Fruit fly (Drosophila melanogaster) whole organism, embryonic: ENCODE results near the gene Spase25.

Experiments used
- Asciz ChIP-seq: fragments of 200-800 bp; sonication (Bioruptor generic); optimal IDR thresholded peaks from 2 replicates; lab custom pipeline; 2017; ENCODE audit warnings: missing biosample characterization, mild to moderate bottlenecking, missing genetic modification characterization, missing genetic modification reagents
- B-H1 ChIP-seq: fragments of 200-800 bp; sonication (Bioruptor generic); IDR thresholded peaks from 3 replicates; pipeline ENCODE4 v1.3.6; 2022; ENCODE audit warnings: missing biosample characterization, missing genetic modification characterization
- CG11723 ChIP-seq: fragments of 200-800 bp; sonication (Bioruptor generic); optimal IDR thresholded peaks from 2 replicates; lab custom pipeline; 2017; ENCODE audit warnings: missing biosample characterization, mild to moderate bottlenecking, missing genetic modification characterization
- CG12236 ChIP-seq: fragments of 200-800 bp; sonication (Bioruptor generic); optimal IDR thresholded peaks from 2 replicates; lab custom pipeline; 2016; ENCODE audit warnings: missing biosample characterization, missing genetic modification characterization
- CG12942 ChIP-seq: fragments of 200-800 bp; sonication (Bioruptor generic); optimal IDR thresholded peaks from 3 replicates; lab custom pipeline; 2016; ENCODE audit warnings: missing biosample characterization, missing genetic modification characterization
- CG13624 ChIP-seq: fragments of 200-800 bp; sonication (Bioruptor generic); optimal IDR thresholded peaks from 2 replicates; lab custom pipeline; 2016; ENCODE audit warnings: missing biosample characterization, missing genetic modification characterization
- CG14441 ChIP-seq: fragments of 200-800 bp; sonication (Bioruptor generic); IDR thresholded peaks from 2 replicates; pipeline ENCODE4 v1.3.6; 2022; ENCODE audit warnings: missing biosample characterization, missing genetic modification characterization
- CG1529 ChIP-seq: fragments of 200-800 bp; sonication (Bioruptor generic); optimal IDR thresholded peaks from 3 replicates; lab custom pipeline; 2018; ENCODE audit warnings: missing biosample characterization, missing genetic modification characterization
- CG18011 ChIP-seq: fragments of 200-800 bp; sonication (Bioruptor generic); optimal IDR thresholded peaks from 2 replicates; lab custom pipeline; 2017; ENCODE audit warnings: missing biosample characterization, missing genetic modification characterization, mild to moderate bottlenecking, moderate library complexity, missing genotype
- CG18476 ChIP-seq: fragments of 200-800 bp; sonication (Bioruptor generic); optimal IDR thresholded peaks from 2 replicates; lab custom pipeline; 2016; ENCODE audit warnings: missing biosample characterization, mild to moderate bottlenecking, missing genetic modification characterization
- CG2199 ChIP-seq: fragments of 200-800 bp; sonication (Bioruptor generic); IDR thresholded peaks from 3 replicates; pipeline ENCODE4 v1.3.6; 2022; ENCODE audit warnings: missing biosample characterization, missing genetic modification characterization
- CG30403 ChIP-seq: fragments of 200-800 bp; sonication (Bioruptor generic); optimal IDR thresholded peaks from 3 replicates; lab custom pipeline; 2016; ENCODE audit warnings: missing biosample characterization, missing genetic modification characterization
- CG32532 ChIP-seq: fragments of 200-800 bp; sonication (Bioruptor generic); IDR thresholded peaks from 2 replicates; pipeline ENCODE4 v1.3.6; 2022; ENCODE audit warnings: missing biosample characterization, missing genetic modification characterization
- CG3838 ChIP-seq: fragments of 200-800 bp; sonication (Bioruptor generic); optimal IDR thresholded peaks from 3 replicates; lab custom pipeline; 2016; ENCODE audit warnings: missing biosample characterization, missing genetic modification characterization
- CG4328 ChIP-seq: fragments of 200-800 bp; sonication (Bioruptor generic); optimal IDR thresholded peaks from 3 replicates; lab custom pipeline; 2017; ENCODE audit warnings: missing biosample characterization, missing genetic modification reagents, missing genetic modification characterization
- CG6791 ChIP-seq: fragments of 200-800 bp; sonication (Bioruptor generic); IDR thresholded peaks from 3 replicates; pipeline ENCODE4 v1.3.6; 2022; ENCODE audit warnings: missing biosample characterization, missing genetic modification characterization; ENCODE audit not compliant: partially characterized antibody
- CG7556 ChIP-seq: fragments of 200-800 bp; sonication (Bioruptor generic); optimal IDR thresholded peaks from 2 replicates; lab custom pipeline; 2017; ENCODE audit warnings: missing biosample characterization, mild to moderate bottlenecking, missing genetic modification characterization
- CG7786 ChIP-seq: fragments of 200-800 bp; sonication (Bioruptor generic); optimal IDR thresholded peaks from 2 replicates; lab custom pipeline; 2016; ENCODE audit warnings: missing biosample characterization, missing genetic modification characterization
- CG7928 ChIP-seq: fragments of 200-800 bp; sonication (Bioruptor generic); optimal IDR thresholded peaks from 2 replicates; lab custom pipeline; 2017; ENCODE audit warnings: missing biosample characterization, mild to moderate bottlenecking, missing genetic modification characterization
- CHES-1-like ChIP-seq: fragments of 200-800 bp; sonication (Bioruptor generic); optimal IDR thresholded peaks from 2 replicates; lab custom pipeline; 2016; ENCODE audit warnings: missing biosample characterization, missing genetic modification characterization
- CkIIα-i1 ChIP-seq: fragments of 200-800 bp; sonication (Bioruptor generic); IDR thresholded peaks from 2 replicates; pipeline ENCODE4 v1.3.6; 2022; ENCODE audit warnings: missing biosample characterization, missing genetic modification characterization
- HLH4C ChIP-seq: fragments of 200-800 bp; sonication (Bioruptor generic); IDR thresholded peaks from 3 replicates; pipeline ENCODE4 v1.3.6; 2022; ENCODE audit warnings: missing biosample characterization, missing genetic modification characterization; ENCODE audit not compliant: partially characterized antibody
- Mes4 ChIP-seq: fragments of 200-800 bp; sonication (Bioruptor generic); optimal IDR thresholded peaks from 2 replicates; lab custom pipeline; 2016; ENCODE audit warnings: missing biosample characterization, missing genetic modification characterization
- NC2β ChIP-seq: fragments of 200-800 bp; sonication (Bioruptor generic); optimal IDR thresholded peaks from 2 replicates; lab custom pipeline; 2016; ENCODE audit warnings: missing biosample characterization, missing genetic modification characterization
- NK7.1 ChIP-seq: fragments of 200-800 bp; sonication (Bioruptor generic); optimal IDR thresholded peaks from 3 replicates; lab custom pipeline; 2016; ENCODE audit warnings: missing biosample characterization, missing genetic modification characterization
- Side ChIP-seq: fragments of 200-800 bp; sonication (Bioruptor generic); optimal IDR thresholded peaks from 2 replicates; lab custom pipeline; 2016; ENCODE audit warnings: missing biosample characterization, missing genetic modification characterization
- Sox102F ChIP-seq: fragments of 200-800 bp; sonication (Bioruptor generic); optimal IDR thresholded peaks from 2 replicates; lab custom pipeline; 2018; ENCODE audit warnings: missing biosample characterization, mild to moderate bottlenecking, missing genetic modification characterization, moderate library complexity
- Spps ChIP-seq: fragments of 200-800 bp; sonication (Bioruptor generic); optimal IDR thresholded peaks from 2 replicates; lab custom pipeline; 2018; ENCODE audit warnings: missing biosample characterization, mild to moderate bottlenecking, missing genetic modification characterization
- ash1 ChIP-seq: fragments of 200-800 bp; sonication (Bioruptor generic); optimal IDR thresholded peaks from 2 replicates; lab custom pipeline; 2018; ENCODE audit warnings: missing biosample characterization, mild to moderate bottlenecking, missing genetic modification characterization
- az2 ChIP-seq: fragments of 200-800 bp; sonication (Bioruptor generic); optimal IDR thresholded peaks from 3 replicates; lab custom pipeline; 2016; ENCODE audit warnings: missing biosample characterization, missing genetic modification characterization
- bsh ChIP-seq, 2 experiments: fragments of 200-800 bp; sonication (Bioruptor generic); optimal IDR thresholded peaks; 2 replicates each; lab custom pipeline; 2017 to 2018; ENCODE audit warnings: mild to moderate bottlenecking in 2 of 2, missing biosample characterization in 2 of 2, missing genetic modification characterization in 2 of 2, moderate library complexity in 1 of 2
- chif ChIP-seq, 2 experiments: fragments of 200-800 bp; sonication (Bioruptor generic); optimal IDR thresholded peaks; 3 replicates each; lab custom pipeline; 2016; ENCODE audit warnings: missing biosample characterization in 2 of 2, missing genetic modification characterization in 2 of 2
- dimm ChIP-seq: fragments of 200-800 bp; sonication (Bioruptor generic); IDR thresholded peaks from 2 replicates; pipeline ENCODE4 v1.3.6; 2022; ENCODE audit warnings: missing biosample characterization, missing genetic modification characterization
- fd64A ChIP-seq: fragments of 200-800 bp; sonication (Bioruptor generic); optimal IDR thresholded peaks from 3 replicates; lab custom pipeline; 2018; ENCODE audit warnings: missing biosample characterization, mild to moderate bottlenecking, missing genetic modification characterization
- fu2 ChIP-seq: fragments of 200-800 bp; sonication (Bioruptor generic); optimal IDR thresholded peaks from 2 replicates; lab custom pipeline; 2016; ENCODE audit warnings: missing biosample characterization, missing genetic modification characterization
- gcm ChIP-seq: fragments of 200-800 bp; sonication (Bioruptor generic); optimal IDR thresholded peaks from 2 replicates; lab custom pipeline; 2019; ENCODE audit warnings: missing biosample characterization, mild to moderate bottlenecking, missing genetic modification characterization, moderate library complexity
- grn ChIP-seq: fragments of 200-800 bp; sonication (Bioruptor generic); optimal IDR thresholded peaks from 3 replicates; lab custom pipeline; 2017; ENCODE audit warnings: missing biosample characterization, missing genetic modification characterization
- gsb ChIP-seq: fragments of 200-800 bp; sonication (Bioruptor generic); IDR thresholded peaks from 2 replicates; pipeline ENCODE4 v1.3.6; 2022; ENCODE audit warnings: missing biosample characterization, missing genetic modification characterization
- kay ChIP-seq: fragments of 200-800 bp; sonication (Bioruptor generic); optimal IDR thresholded peaks from 2 replicates; lab custom pipeline; 2016; ENCODE audit warnings: missing biosample characterization, missing genetic modification characterization
- klu ChIP-seq: fragments of 200-800 bp; sonication (Bioruptor generic); IDR thresholded peaks from 2 replicates; pipeline ENCODE4 v1.3.6; 2022; ENCODE audit warnings: missing biosample characterization, missing genetic modification characterization
- nau ChIP-seq: fragments of 200-800 bp; sonication (Bioruptor generic); optimal IDR thresholded peaks from 3 replicates; lab custom pipeline; 2017; ENCODE audit warnings: missing biosample characterization, mild to moderate bottlenecking, missing genetic modification characterization, missing genetic modification reagents
- otp ChIP-seq: fragments of 200-800 bp; sonication (Bioruptor generic); IDR thresholded peaks from 3 replicates; pipeline ENCODE4, ENCODE4 v1.3.6; 2022; ENCODE audit warnings: missing biosample characterization, missing genetic modification characterization
- ranshi ChIP-seq: fragments of 200-800 bp; sonication (Bioruptor generic); IDR thresholded peaks from 2 replicates; pipeline ENCODE4 v1.3.6; 2022; ENCODE audit warnings: missing biosample characterization, missing genetic modification characterization
- sd ChIP-seq: fragments of 200-800 bp; sonication (Bioruptor generic); optimal IDR thresholded peaks from 3 replicates; lab custom pipeline; 2018; ENCODE audit warnings: missing biosample characterization, mild to moderate bottlenecking, missing genetic modification characterization, moderate library complexity
- sob ChIP-seq: fragments of 200-800 bp; sonication (Bioruptor generic); IDR thresholded peaks from 2 replicates; pipeline ENCODE4 v1.3.6; 2022; ENCODE audit warnings: missing biosample characterization, missing genetic modification characterization
- ssp ChIP-seq: fragments of 200-800 bp; sonication (Bioruptor generic); IDR thresholded peaks from 2 replicates; pipeline ENCODE4 v1.3.6; 2022; ENCODE audit warnings: missing biosample characterization, missing genetic modification characterization
- stc ChIP-seq: fragments of 200-800 bp; sonication (Bioruptor generic); IDR thresholded peaks from 2 replicates; pipeline ENCODE4 v1.3.6; 2022; ENCODE audit warnings: missing biosample characterization, missing genetic modification characterization
- unc-4 ChIP-seq: fragments of 200-800 bp; sonication (Bioruptor generic); IDR thresholded peaks from 2 replicates; pipeline ENCODE4 v1.3.6; 2022; ENCODE audit warnings: missing biosample characterization, missing genetic modification characterization; ENCODE audit not compliant: partially characterized antibody
- vnd ChIP-seq: fragments of 200-800 bp; sonication (Bioruptor generic); IDR thresholded peaks from 3 replicates; pipeline ENCODE4 v1.3.6; 2022; ENCODE audit warnings: missing biosample characterization, missing genetic modification characterization; ENCODE audit not compliant: partially characterized antibody
- wdn ChIP-seq: fragments of 200-800 bp; sonication (Bioruptor generic); IDR thresholded peaks from 2 replicates; pipeline ENCODE4 v1.3.6; 2022; ENCODE audit warnings: missing biosample characterization, missing genetic modification characterization
- wor ChIP-seq: fragments of 200-800 bp; sonication (Bioruptor generic); IDR thresholded peaks from 2 replicates; pipeline ENCODE4 v1.3.6; 2022; ENCODE audit warnings: missing biosample characterization, missing genetic modification characterization

Spase25 gene

DNA sequence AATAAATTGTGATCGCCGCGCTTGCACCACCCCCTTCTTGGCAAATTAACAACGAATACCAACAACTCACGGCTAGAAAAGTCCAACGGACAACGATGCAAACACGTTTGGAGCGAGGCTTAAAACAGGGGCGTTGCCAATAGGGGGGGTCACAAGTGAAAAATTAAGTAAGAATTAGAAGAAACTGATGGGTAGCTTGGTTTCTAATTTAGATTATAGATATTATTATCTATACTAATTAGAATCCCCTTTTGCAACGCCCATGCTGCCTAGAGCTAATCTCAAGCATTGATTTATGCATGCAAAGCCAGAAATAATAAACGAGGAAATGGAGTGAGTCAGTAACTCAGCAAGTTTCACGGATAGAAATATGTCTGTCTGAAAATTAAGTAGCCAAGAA, 33.4 kb downstream of the Spase25 start (continued):
- TF ChIP-seq Side (GFP tag; lab: Kevin White, UChicago) (peak; percentile 34), fu2 (GFP tag; lab: Kevin White, UChicago) (no peak), CG12236 (GFP tag; lab: Kevin White, UChicago) (no peak), CG3838 (GFP tag; lab: Kevin White, UChicago) (peak; percentile 33), unc-4 (GFP tag; lab: Robert Waterston, UW) (no peak), wdn (GFP tag; lab: Robert Waterston, UW) (peak; percentile 84), ash1 (GFP tag; lab: Kevin White, UChicago) (no peak), sob (GFP tag; lab: Robert Waterston, UW) (peak; percentile 85), CG18011 (GFP tag; lab: Kevin White, UChicago) (peak; percentile 35), ranshi (GFP tag; lab: Robert Waterston, UW) (peak; percentile 76), NK7.1 (GFP tag; lab: Kevin White, UChicago) (no peak), bsh (GFP tag; optimal IDR thresholded peaks at IDR 0.05; lab: Kevin White, UChicago) (peak in 1 of 2 experiments; percentile 75), CG13624 (GFP tag; lab: Kevin White, UChicago) (peak; percentile 5), CG7556 (GFP tag; lab: Kevin White, UChicago) (peak; percentile 66), klu (peak; percentile 45; the same call in 1 of the 2 replicates), CkIIα-i1 (GFP tag; lab: Robert Waterston, UW) (no peak), vnd (no peak), ssp (GFP tag; lab: Robert Waterston, UW) (peak; percentile 52; the same call in 1 of the 2 replicates), kay (GFP tag; lab: Kevin White, UChicago) (peak; percentile 35), Mes4 (no peak), CHES-1-like (GFP tag; lab: Kevin White, UChicago) (no peak), Sox102F (peak; percentile 76), Asciz (peak; percentile 53), gcm (peak; percentile 48), CG32532 (GFP tag; lab: Robert Waterston, UW) (peak; percentile 91), NC2β (GFP tag; lab: Kevin White, UChicago) (no peak), B-H1 (GFP tag; lab: Robert Waterston, UW) (peak; percentile 79), CG11723 (GFP tag; lab: Kevin White, UChicago) (peak; percentile 17), CG7786 (GFP tag; lab: Kevin White, UChicago) (peak; percentile 28), CG6791 (GFP tag; lab: Robert Waterston, UW) (no peak), CG18476 (GFP tag; lab: Kevin White, UChicago) (peak; percentile 49), CG12942 (GFP tag; lab: Kevin White, UChicago) (peak; percentile 35), grn (no peak), CG2199 (GFP tag; lab: Robert Waterston, UW) (peak; percentile 77), otp (GFP tag; lab: Robert Waterston, UW) (peak; percentile 84), CG14441 (peak; percentile 89), Spps (tag; lab: Kevin White, UChicago) (no peak), gsb (peak; percentile 80), az2 (GFP tag; lab: Kevin White, UChicago) (peak; percentile 66), HLH4C (no peak), dimm (GFP tag; lab: Robert Waterston, UW) (peak; percentile 58; the same call in 1 of the 2 replicates), CG30403 (GFP tag; lab: Kevin White, UChicago) (peak; percentile 77), sd (tag; lab: Kevin White, UChicago) (peak; percentile 48), chif (GFP tag; optimal IDR thresholded peaks at IDR 0.05; lab: Kevin White, UChicago) (peak in 1 of 2 experiments; percentile 37), stc (GFP tag; lab: Robert Waterston, UW) (peak; percentile 74), CG4328 (GFP tag; lab: Kevin White, UChicago) (no peak), fd64A (GFP tag; lab: Kevin White, UChicago) (peak; percentile 5), wor (peak; percentile 41; the same call in 1 of the 2 replicates), nau (peak; percentile 56), CG7928 (no peak), CG1529 (GFP tag; lab: Kevin White, UChicago) (peak; percentile 34)
